Worm (Caenorhabditis elegans) whole organism, L4 larva: ENCODE data around the gene Y17D7C.6.

ENCODE experiments used
- D1046.2 ChIP-seq: fragments of 200-800 bp; sonication (Bioruptor generic); IDR thresholded peaks from 2 replicates; pipeline ENCODE4 v1.3.6; 2022; ENCODE audit warnings: missing genetic modification characterization, missing compliant biosample characterization
- F10B5.3 ChIP-seq: sonication (generic microtip); optimal IDR thresholded peaks from 2 replicates; lab custom pipeline; 2016; ENCODE audit warnings: mild to moderate bottlenecking, missing genetic modification characterization, missing compliant biosample characterization
- F26F4.8 ChIP-seq: fragments of 200-800 bp; sonication (Bioruptor generic); conservative IDR thresholded peaks from 2 replicates; pipeline ENCODE4 v1.3.6; 2022; ENCODE audit warnings: missing genetic modification characterization, missing compliant biosample characterization
- F37D6.2 ChIP-seq: sonication (generic microtip); optimal IDR thresholded peaks from 2 replicates; lab custom pipeline; 2016; ENCODE audit warnings: mild to moderate bottlenecking, missing genetic modification characterization, missing compliant biosample characterization
- F44E2.7 ChIP-seq: fragments of 200-800 bp; sonication (Bioruptor generic); IDR thresholded peaks from 2 replicates; pipeline ENCODE4 v2.1.2; 2022; ENCODE audit warnings: missing genetic modification characterization, missing compliant biosample characterization
- T26A8.4 ChIP-seq: fragments of 200-800 bp; sonication (Bioruptor generic); IDR thresholded peaks from 2 replicates; pipeline ENCODE4 v1.3.6; 2022; ENCODE audit warnings: missing genetic modification characterization, missing compliant biosample characterization
- Y48G9A.11 ChIP-seq: fragments of 200-800 bp; sonication (Bioruptor generic); IDR thresholded peaks from 2 replicates; pipeline ENCODE4 v1.3.6; 2022; ENCODE audit warnings: missing genetic modification reagents, missing genetic modification characterization, missing compliant biosample characterization
- aha-1 ChIP-seq: fragments of 150-350 bp; peaks from one replicate; lab custom pipeline; 2014; ENCODE audit warnings: missing biosample characterization, missing genetic modification characterization
- attf-4 ChIP-seq: sonication (generic microtip); optimal IDR thresholded peaks from 3 replicates; lab custom pipeline; 2017; ENCODE audit warnings: missing biosample characterization, missing genetic modification characterization
- ces-1 ChIP-seq: fragments of 150-350 bp; sonication (generic microtip); optimal IDR thresholded peaks from 4 replicates; lab custom pipeline; 2014; ENCODE audit warnings: missing biosample characterization, missing genetic modification reagents, missing genetic modification characterization
- daf-16 ChIP-seq, 3 experiments: sonication (generic microtip); optimal IDR thresholded peaks; 2 replicates each; lab custom pipeline; 2016 to 2017; ENCODE audit warnings: missing genetic modification characterization in 3 of 3, missing genetic modification reagents in 3 of 3, mild to moderate bottlenecking in 2 of 3, missing compliant biosample characterization in 2 of 3, missing biosample characterization in 1 of 3, moderate library complexity in 1 of 3
- daf-8 ChIP-seq: fragments of 200-800 bp; sonication (Bioruptor generic); IDR thresholded peaks from 2 replicates; pipeline ENCODE4 v1.3.6; 2022; ENCODE audit warnings: missing genetic modification characterization, missing compliant biosample characterization
- dmd-8 ChIP-seq: fragments of 200-800 bp; sonication (Bioruptor generic); IDR thresholded peaks from 2 replicates; pipeline ENCODE4 v1.3.6; 2022; ENCODE audit warnings: missing genetic modification characterization, missing compliant biosample characterization
- hif-1 ChIP-seq, 2 experiments: sonication (generic microtip); optimal IDR thresholded peaks; 2 replicates each; lab custom pipeline; 2016 to 2017; ENCODE audit warnings: missing compliant biosample characterization in 2 of 2, missing genetic modification characterization in 2 of 2, missing genetic modification reagents in 2 of 2, missing genotype in 2 of 2, mild to moderate bottlenecking in 1 of 2
- hlh-11 ChIP-seq: fragments of 200-800 bp; sonication (Bioruptor generic); optimal IDR thresholded peaks from 2 replicates; lab custom pipeline; 2018; ENCODE audit warnings: mild to moderate bottlenecking, missing genetic modification characterization, missing compliant biosample characterization
- lim-7 ChIP-seq: fragments of 200-800 bp; sonication (Bioruptor generic); IDR thresholded peaks from 2 replicates; pipeline ENCODE4 v1.3.6; 2022; ENCODE audit warnings: missing genetic modification characterization, missing compliant biosample characterization
- lin-13 ChIP-seq: fragments of 150-350 bp; optimal IDR thresholded peaks from 2 replicates; lab custom pipeline; 2014; ENCODE audit warnings: missing biosample characterization, missing genetic modification reagents, missing genetic modification characterization
- lin-29 ChIP-seq: fragments of 200-800 bp; sonication (Bioruptor generic); IDR thresholded peaks from 2 replicates; pipeline ENCODE4 v1.3.6; 2022; ENCODE audit warnings: missing genetic modification reagents, missing genetic modification characterization, missing compliant biosample characterization
- lin-38 ChIP-seq: fragments of 200-800 bp; sonication (Bioruptor generic); IDR thresholded peaks from 2 replicates; pipeline ENCODE4 v1.3.6; 2022; ENCODE audit warnings: missing genetic modification reagents, missing genetic modification characterization, missing compliant biosample characterization
- lir-3 ChIP-seq: sonication (generic microtip); optimal IDR thresholded peaks from 2 replicates; lab custom pipeline; 2016; ENCODE audit warnings: mild to moderate bottlenecking, missing genetic modification characterization, missing compliant biosample characterization
- lsy-2 ChIP-seq, 2 experiments: fragments of 150-350 bp in 1 of 2; sonication (generic microtip) in 1 of 2; optimal IDR thresholded peaks; 2 replicates each; lab custom pipeline; 2014 to 2017; ENCODE audit warnings: missing biosample characterization in 2 of 2, missing genetic modification characterization in 2 of 2
- madf-5 ChIP-seq, 2 experiments: fragments of 200-800 bp; sonication (Bioruptor generic); IDR thresholded peaks; 2 replicates each; pipeline ENCODE4 v1.3.6; 2022; ENCODE audit warnings: missing compliant biosample characterization in 2 of 2, missing genetic modification characterization in 2 of 2
- mep-1 ChIP-seq: fragments of 150-350 bp; sonication (generic microtip); optimal IDR thresholded peaks from 3 replicates; lab custom pipeline; 2014; ENCODE audit warnings: missing biosample characterization, missing genetic modification characterization
- nhr-102 ChIP-seq: sonication (generic microtip); optimal IDR thresholded peaks from 2 replicates; lab custom pipeline; 2016; ENCODE audit warnings: mild to moderate bottlenecking, missing genetic modification characterization, moderate library complexity, missing compliant biosample characterization
- nhr-237 ChIP-seq: sonication (generic microtip); optimal IDR thresholded peaks from 2 replicates; lab custom pipeline; 2017; ENCODE audit warnings: missing biosample characterization, missing genetic modification characterization
- nhr-25 ChIP-seq: sonication (generic microtip); optimal IDR thresholded peaks from 2 replicates; lab custom pipeline; 2017; ENCODE audit warnings: missing genetic modification characterization, mild to moderate bottlenecking, missing compliant biosample characterization, antibody characterized with exemption, moderate library complexity, borderline replicate concordance; ENCODE audit not compliant: insufficient read depth
- nhr-41 ChIP-seq: fragments of 200-800 bp; sonication (Bioruptor generic); IDR thresholded peaks from 2 replicates; pipeline ENCODE4 v1.3.6; 2022; ENCODE audit warnings: missing genetic modification reagents, missing genetic modification characterization, missing compliant biosample characterization
- nhr-76 ChIP-seq: fragments of 150-350 bp; optimal IDR thresholded peaks from 2 replicates; lab custom pipeline; 2014; ENCODE audit warnings: missing biosample characterization, missing genetic modification characterization
- pha-4 ChIP-seq, 2 experiments: fragments of 150-350 bp in 1 of 2; fragments of 200-800 bp in 1 of 2; sonication (Bioruptor generic) in 1 of 2; IDR thresholded peaks in 1 of 2; optimal IDR thresholded peaks in 1 of 2; 2 replicates each; pipeline versions ENCODE4 v1.3.6 to Lab custom; 2014 to 2022; ENCODE audit warnings: missing genetic modification characterization in 2 of 2, missing genetic modification reagents in 2 of 2, missing biosample characterization in 1 of 2, missing compliant biosample characterization in 1 of 2
- pqm-1 ChIP-seq: sonication (generic microtip); optimal IDR thresholded peaks from 2 replicates; lab custom pipeline; 2017; ENCODE audit warnings: missing biosample characterization, missing genetic modification characterization
- saeg-2 ChIP-seq: fragments of 200-800 bp; sonication (Bioruptor generic); IDR thresholded peaks from 2 replicates; pipeline ENCODE4 v1.3.6; 2022; ENCODE audit warnings: missing genetic modification reagents, missing genetic modification characterization, missing compliant biosample characterization
- sdz-12 ChIP-seq: fragments of 200-800 bp; sonication (Bioruptor generic); optimal IDR thresholded peaks from 2 replicates; lab custom pipeline; 2018; ENCODE audit warnings: mild to moderate bottlenecking, missing genetic modification characterization, missing compliant biosample characterization
- set-16 ChIP-seq: fragments of 200-800 bp; sonication (Bioruptor generic); IDR thresholded peaks from 2 replicates; pipeline ENCODE4 v1.3.6; 2022; ENCODE audit warnings: missing genetic modification reagents, missing genetic modification characterization, missing compliant biosample characterization
- snpc-1.2 ChIP-seq: fragments of 200-800 bp; sonication (Bioruptor generic); IDR thresholded peaks from 2 replicates; pipeline ENCODE4 v1.3.6; 2022; ENCODE audit warnings: missing genetic modification reagents, missing genetic modification characterization, missing compliant biosample characterization
- tag-97 ChIP-seq: fragments of 200-800 bp; sonication (Bioruptor generic); IDR thresholded peaks from 2 replicates; pipeline ENCODE4 v1.3.6; 2022; ENCODE audit warnings: missing genetic modification characterization, missing compliant biosample characterization
- unc-130 ChIP-seq: sonication (generic microtip); optimal IDR thresholded peaks from 2 replicates; lab custom pipeline; 2016; ENCODE audit warnings: missing genetic modification reagents, missing genetic modification characterization, missing compliant biosample characterization
- unc-39 ChIP-seq: sonication (generic microtip); optimal IDR thresholded peaks from 2 replicates; lab custom pipeline; 2017; ENCODE audit warnings: missing biosample characterization, missing genetic modification characterization
- unc-62 ChIP-seq, 3 experiments: fragments of 150-350 bp in 1 of 3; sonication (generic microtip); optimal IDR thresholded peaks in 2 of 3; peaks in 1 of 3; 1 replicate in 1 of 3; 2 replicates in 2 of 3; lab custom pipeline; 2014 to 2017; ENCODE audit warnings: missing biosample characterization in 3 of 3, missing genetic modification characterization in 3 of 3, missing genetic modification reagents in 3 of 3, missing genotype in 1 of 3
- vab-7 ChIP-seq: fragments of 200-800 bp; sonication (Bioruptor generic); IDR thresholded peaks from 2 replicates; pipeline ENCODE4 v1.3.6; 2022; ENCODE audit warnings: missing genetic modification reagents, missing genetic modification characterization, missing compliant biosample characterization
- zfp-2 ChIP-seq: sonication (generic microtip); optimal IDR thresholded peaks from 2 replicates; lab custom pipeline; 2016; ENCODE audit warnings: mild to moderate bottlenecking, missing genetic modification characterization, missing compliant biosample characterization
- zip-11 ChIP-seq: fragments of 200-800 bp; sonication (Bioruptor generic); IDR thresholded peaks from 2 replicates; pipeline ENCODE4 v1.3.6; 2022; ENCODE audit warnings: missing genetic modification characterization, missing compliant biosample characterization

Y17D7C.6 gene

DNA sequence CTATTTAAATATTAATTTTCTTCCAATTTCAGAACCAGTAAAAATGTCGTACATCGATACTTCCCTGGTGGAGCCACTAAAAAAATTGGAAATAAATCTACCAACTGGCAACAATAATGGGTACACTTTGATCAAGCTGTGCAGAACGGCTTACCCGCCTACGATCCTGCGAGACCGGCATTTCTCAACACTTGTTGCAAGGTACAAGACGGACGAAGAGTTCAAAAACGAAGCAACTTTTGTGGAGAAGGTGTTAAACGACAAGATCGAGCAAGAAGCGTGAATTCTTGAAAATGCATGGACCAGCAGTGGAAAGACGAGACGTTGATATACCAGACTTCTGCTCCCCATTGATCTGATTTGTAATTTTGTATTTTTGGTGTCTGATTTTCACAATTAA, 1.8 kb downstream of the Y17D7C.6 start:
- no peak for TF ChIP-seq nhr-102
- TF ChIP-seq aha-1: peak; percentile 56

DNA sequence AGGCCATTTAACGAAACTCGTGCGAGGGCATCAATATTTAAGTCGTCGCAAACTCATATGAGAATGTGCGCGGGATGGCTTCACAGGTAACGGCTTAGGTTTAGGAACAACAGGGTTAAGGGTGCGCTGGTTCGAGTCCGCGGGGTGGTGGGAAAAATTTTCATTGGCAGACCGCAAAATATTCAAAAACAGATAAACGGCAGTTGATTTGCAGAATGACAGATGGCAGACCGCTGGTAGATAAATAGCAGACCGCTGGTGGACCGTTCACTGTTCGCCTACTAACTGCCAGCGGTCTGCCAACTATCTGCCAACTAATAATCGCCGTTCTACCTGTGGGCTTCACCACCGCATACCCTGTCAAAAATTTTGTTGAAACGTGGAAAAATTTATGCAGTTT, 2.5 kb downstream of the Y17D7C.6 start:
- TF ChIP-seq snpc-1.2 (peak; percentile 65), Y48G9A.11 (GFP tag; lab: Robert Waterston, UW) (peak; percentile 48; the same call in 1 of the 2 replicates), unc-130 (GFP tag; lab: Kevin White, UChicago) (peak; percentile 26), nhr-41 (0 out of 2 replicates have a peak, but pooled peaks have one; percentile 9), lin-29 (GFP tag; lab: Robert Waterston, UW) (peak; percentile 57; the same call in 1 of the 2 replicates), daf-16 (GFP tag; optimal IDR thresholded peaks at IDR 0.05; lab: Kevin White, UChicago) (peak in 1 of 2 experiments; percentile 19), daf-16 (tag; optimal IDR thresholded peaks at IDR 0.05; lab: Kevin White, UChicago) (peak; percentile 17), zip-11 (no peak), F44E2.7 (GFP tag; lab: Robert Waterston, UW) (peak; percentile 94), nhr-76 (tag; lab: Kevin White, UChicago) (no peak), daf-8 (GFP tag; lab: Robert Waterston, UW) (0 out of 2 replicates have a peak, but pooled peaks have one; percentile 61), pha-4 (GFP tag; IDR thresholded peaks at IDR 0.05; lab: Robert Waterston, UW) (peak; percentile 75), pha-4 (tag; optimal IDR thresholded peaks at IDR 0.05; lab: Kevin White, UChicago) (no peak), D1046.2 (peak; percentile 88; the same call in 1 of the 2 replicates), lir-3 (tag; lab: Kevin White, UChicago) (peak; percentile 46), nhr-25 (tag; lab: Kevin White, UChicago) (no peak), madf-5 (GFP tag; IDR thresholded peaks at IDR 0.05; lab: Robert Waterston, UW) (0 out of 4 replicates have a peak, but pooled peaks of 1 of the 2 experiments have one; percentile 68), F26F4.8 (GFP tag; lab: Robert Waterston, UW) (peak; percentile 90), lsy-2 (tag; optimal IDR thresholded peaks at IDR 0.05; lab: Kevin White, UChicago) (no peak)

DNA sequence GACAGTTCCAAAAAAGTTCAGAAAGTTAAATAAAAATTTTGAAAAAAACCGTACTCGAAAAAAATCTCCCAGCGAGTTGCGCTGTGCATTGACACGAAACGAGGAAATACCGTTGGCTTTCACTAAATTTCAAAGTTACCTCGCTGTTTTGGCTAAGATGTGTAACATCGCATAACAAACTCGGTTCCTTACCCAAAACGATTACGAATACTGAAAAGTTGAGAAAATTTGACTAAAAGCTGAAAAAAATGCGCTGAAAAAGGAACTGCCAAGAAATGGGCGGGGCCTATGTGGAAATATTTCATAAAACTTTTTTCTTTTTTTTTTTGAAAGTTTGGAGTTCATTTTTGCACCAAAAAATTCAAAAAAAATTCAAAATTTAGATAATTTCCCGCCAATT, 9.8 kb downstream of the Y17D7C.6 start:
- TF ChIP-seq aha-1 (peak; percentile 48), zfp-2 (tag; lab: Kevin White, UChicago) (no peak), unc-62 (GFP tag; optimal IDR thresholded peaks at IDR 0.05 in 1 of 2; lab: Kevin White, UChicago) (peak in 1 of 2 experiments; percentile 65), unc-62 (tag; optimal IDR thresholded peaks at IDR 0.05; lab: Kevin White, UChicago) (no peak), F10B5.3 (tag; lab: Kevin White, UChicago) (no peak)

DNA sequence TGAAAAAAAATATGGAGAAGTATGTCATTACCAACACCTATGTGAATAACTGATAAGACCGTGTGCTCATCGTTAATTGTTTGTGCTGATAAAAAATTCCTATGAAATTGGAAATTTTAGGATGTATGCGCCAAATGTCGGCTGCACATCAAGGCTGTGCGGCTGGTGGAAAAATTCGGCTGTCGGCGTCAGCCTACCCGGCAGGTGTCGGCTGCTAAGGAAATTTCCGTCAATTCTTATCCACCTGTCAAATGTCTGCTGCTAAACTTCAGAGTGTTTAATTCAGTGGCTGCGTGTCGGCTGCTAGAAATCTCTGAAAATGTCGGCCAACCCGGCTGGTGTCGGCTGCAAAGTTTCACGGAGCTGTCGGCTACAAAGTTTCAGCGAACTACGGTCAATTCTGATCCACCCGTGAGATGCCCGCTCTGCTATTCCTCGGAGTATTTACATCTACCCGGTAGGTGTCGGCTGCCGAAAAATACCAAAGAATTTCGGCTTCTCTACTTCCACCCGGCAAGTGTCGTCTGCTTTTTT, 10.4 kb downstream of the Y17D7C.6 start, which contains the start of gene Y17D7C.2:
Gene Y17D7C.2, minus strand, starts transcription at position 32 of the 534 bp plus-strand sequence.
- TF ChIP-seq daf-16 (GFP tag; optimal IDR thresholded peaks at IDR 0.05; lab: Kevin White, UChicago) (no peak), daf-16 (tag; optimal IDR thresholded peaks at IDR 0.05; lab: Kevin White, UChicago) (peak; percentile 58), lin-13 (GFP tag; lab: Kevin White, UChicago) (no peak), unc-62 (GFP tag; optimal IDR thresholded peaks at IDR 0.05 in 1 of 2; lab: Kevin White, UChicago) (no peak), unc-62 (tag; optimal IDR thresholded peaks at IDR 0.05; lab: Kevin White, UChicago) (no peak), hlh-11 (tag; lab: Kevin White, UChicago) (no peak), T26A8.4 (GFP tag; lab: Robert Waterston, UW) (no peak), tag-97 (GFP tag; lab: Robert Waterston, UW) (no peak), pqm-1 (tag; lab: Kevin White, UChicago) (peak; percentile 79), F44E2.7 (GFP tag; lab: Robert Waterston, UW) (no peak), attf-4 (tag; lab: Kevin White, UChicago) (no peak), nhr-237 (tag; lab: Kevin White, UChicago) (no peak), saeg-2 (GFP tag; lab: Robert Waterston, UW) (no peak), unc-39 (no peak), aha-1 (no peak), Y48G9A.11 (GFP tag; lab: Robert Waterston, UW) (0 out of 2 replicates have a peak, but pooled peaks have one; percentile 46), hif-1 (tag; optimal IDR thresholded peaks at IDR 0.05; lab: Kevin White, UChicago) (no peak), dmd-8 (GFP tag; lab: Robert Waterston, UW) (no peak), madf-5 (GFP tag; IDR thresholded peaks at IDR 0.05; lab: Robert Waterston, UW) (no peak), lin-38 (GFP tag; lab: Robert Waterston, UW) (no peak), zfp-2 (tag; lab: Kevin White, UChicago) (no peak), vab-7 (GFP tag; lab: Robert Waterston, UW) (no peak), D1046.2 (no peak), F37D6.2 (tag; lab: Kevin White, UChicago) (no peak), set-16 (GFP tag; lab: Robert Waterston, UW) (0 out of 2 replicates have a peak, but pooled peaks have one; percentile 24), mep-1 (tag; lab: Kevin White, UChicago) (no peak), lim-7 (GFP tag; lab: Robert Waterston, UW) (no peak), sdz-12 (GFP tag; lab: Kevin White, UChicago) (no peak), lin-29 (GFP tag; lab: Robert Waterston, UW) (no peak), ces-1 (GFP tag; lab: Kevin White, UChicago) (no peak)
